Worm (Caenorhabditis elegans) whole organism, late embryonic: ENCODE data around the gene taf-12.
"Not testable (repeated sequence)": the region's sequence is repeated elsewhere in the genome, so short reads cannot be mapped to it uniquely, and the experiment has no call there.

Source experiments
- C08G9.2 ChIP-seq: sonication (generic microtip); optimal IDR thresholded peaks from 2 replicates; lab custom pipeline; 2016; ENCODE audit warnings: mild to moderate bottlenecking, missing genetic modification characterization, moderate library complexity, missing compliant biosample characterization
- C38D4.7 ChIP-seq: fragments of 200-800 bp; sonication (Bioruptor generic); optimal IDR thresholded peaks from 2 replicates; lab custom pipeline; 2018; ENCODE audit warnings: mild to moderate bottlenecking, missing genetic modification characterization, moderate library complexity, missing compliant biosample characterization
- K09A11.1 ChIP-seq: sonication (generic microtip); optimal IDR thresholded peaks from 2 replicates; lab custom pipeline; 2017; ENCODE audit warnings: antibody characterized with exemption, mild to moderate bottlenecking, missing genetic modification characterization, missing compliant biosample characterization; ENCODE audit not compliant: insufficient read depth
- T23F11.4 ChIP-seq: fragments of 200-800 bp; sonication (Bioruptor generic); optimal IDR thresholded peaks from 2 replicates; lab custom pipeline; 2018; ENCODE audit warnings: mild to moderate bottlenecking, missing genetic modification characterization, missing compliant biosample characterization
- Y22D7AL.16 ChIP-seq: sonication (generic microtip); optimal IDR thresholded peaks from 2 replicates; lab custom pipeline; 2016; ENCODE audit warnings: missing genetic modification characterization, missing compliant biosample characterization
- ahr-1 ChIP-seq: sonication (generic microtip); optimal IDR thresholded peaks from 2 replicates; lab custom pipeline; 2016; ENCODE audit warnings: missing genetic modification characterization, missing compliant biosample characterization
- ama-1 ChIP-seq: fragments of 150-350 bp; optimal IDR thresholded peaks from 2 replicates; lab custom pipeline; 2014
- ceh-19 ChIP-seq: fragments of 200-800 bp; sonication (Bioruptor generic); optimal IDR thresholded peaks from 2 replicates; lab custom pipeline; 2018; ENCODE audit warnings: mild to moderate bottlenecking, missing genetic modification characterization, missing compliant biosample characterization
- ceh-2 ChIP-seq: sonication (generic microtip); optimal IDR thresholded peaks from 2 replicates; lab custom pipeline; 2016; ENCODE audit warnings: missing genotype, missing genetic modification characterization, missing compliant biosample characterization
- ceh-22 ChIP-seq: sonication (generic microtip); optimal IDR thresholded peaks from 2 replicates; lab custom pipeline; 2017; ENCODE audit warnings: missing biosample characterization, missing genetic modification characterization
- ceh-30 ChIP-seq: fragments of 150-350 bp; optimal IDR thresholded peaks from 2 replicates; lab custom pipeline; 2014; ENCODE audit warnings: missing biosample characterization, missing genetic modification characterization
- ceh-45 ChIP-seq: fragments of 200-800 bp; sonication (Bioruptor generic); IDR thresholded peaks from 2 replicates; pipeline ENCODE4 v1.3.6; 2022; ENCODE audit warnings: missing genetic modification reagents, missing genetic modification characterization, missing compliant biosample characterization
- che-1 ChIP-seq: sonication (generic microtip); optimal IDR thresholded peaks from 2 replicates; lab custom pipeline; 2016; ENCODE audit warnings: mild to moderate bottlenecking, missing genetic modification characterization, missing compliant biosample characterization
- dmd-4 ChIP-seq: sonication (generic microtip); optimal IDR thresholded peaks from 2 replicates; lab custom pipeline; 2016; ENCODE audit warnings: borderline replicate concordance, missing genetic modification characterization, missing compliant biosample characterization
- dve-1 ChIP-seq: sonication (generic microtip); optimal IDR thresholded peaks from 2 replicates; lab custom pipeline; 2017; ENCODE audit warnings: antibody characterized with exemption, mild to moderate bottlenecking, missing genetic modification characterization, missing compliant biosample characterization
- elt-2 ChIP-seq: sonication (generic microtip); optimal IDR thresholded peaks from 2 replicates; lab custom pipeline; 2016; ENCODE audit warnings: missing genetic modification reagents, missing genetic modification characterization, missing compliant biosample characterization
- elt-4 ChIP-seq: sonication (generic microtip); optimal IDR thresholded peaks from 2 replicates; lab custom pipeline; 2016; ENCODE audit warnings: missing genetic modification characterization, missing compliant biosample characterization
- fkh-6 ChIP-seq: sonication (generic microtip); optimal IDR thresholded peaks from 2 replicates; lab custom pipeline; 2016; ENCODE audit warnings: missing genetic modification characterization, missing compliant biosample characterization
- gmeb-2 ChIP-seq: sonication (generic microtip); optimal IDR thresholded peaks from 2 replicates; lab custom pipeline; 2016; ENCODE audit warnings: missing genetic modification characterization, inconsistent platforms, missing compliant biosample characterization
- hlh-13 ChIP-seq: fragments of 200-800 bp; sonication (Bioruptor generic); optimal IDR thresholded peaks from 2 replicates; lab custom pipeline; 2018; ENCODE audit warnings: mild to moderate bottlenecking, missing genetic modification characterization, missing compliant biosample characterization
- hlh-6 ChIP-seq: sonication (generic microtip); optimal IDR thresholded peaks from 2 replicates; lab custom pipeline; 2016; ENCODE audit warnings: missing genotype, missing genetic modification characterization, missing compliant biosample characterization
- lim-6 ChIP-seq: sonication (generic microtip); optimal IDR thresholded peaks from 2 replicates; lab custom pipeline; 2016; ENCODE audit warnings: missing genetic modification characterization, missing compliant biosample characterization
- mec-3 ChIP-seq: sonication (generic microtip); optimal IDR thresholded peaks from 2 replicates; lab custom pipeline; 2016; ENCODE audit warnings: borderline replicate concordance, missing genetic modification characterization, missing compliant biosample characterization
- nfya-1 ChIP-seq: sonication (generic microtip); optimal IDR thresholded peaks from 2 replicates; lab custom pipeline; 2017; ENCODE audit warnings: missing genetic modification characterization, mild to moderate bottlenecking, missing compliant biosample characterization, antibody characterized with exemption, moderate library complexity
- nhr-11 ChIP-seq: fragments of 150-350 bp; optimal IDR thresholded peaks from 2 replicates; lab custom pipeline; 2014; ENCODE audit warnings: missing biosample characterization, missing genetic modification characterization
- nhr-232 ChIP-seq: sonication (generic microtip); optimal IDR thresholded peaks from 2 replicates; lab custom pipeline; 2016; ENCODE audit warnings: missing genetic modification characterization, missing compliant biosample characterization
- npax-4 ChIP-seq: sonication (generic microtip); optimal IDR thresholded peaks from 2 replicates; lab custom pipeline; 2016; ENCODE audit warnings: missing genetic modification characterization, missing compliant biosample characterization
- odd-2 ChIP-seq: sonication (generic microtip); optimal IDR thresholded peaks from 2 replicates; lab custom pipeline; 2017; ENCODE audit warnings: antibody characterized with exemption, mild to moderate bottlenecking, missing genetic modification characterization, missing compliant biosample characterization
- pax-1 ChIP-seq: fragments of 150-350 bp; optimal IDR thresholded peaks from 2 replicates; lab custom pipeline; 2014; ENCODE audit warnings: missing biosample characterization, missing genetic modification characterization
- pha-4 ChIP-seq: fragments of 150-350 bp; optimal IDR thresholded peaks from 2 replicates; lab custom pipeline; 2018; ENCODE audit warnings: missing biosample characterization, missing genetic modification reagents, missing genetic modification characterization
- pqm-1 ChIP-seq: sonication (generic microtip); optimal IDR thresholded peaks from 2 replicates; lab custom pipeline; 2016; ENCODE audit warnings: missing genetic modification characterization, missing compliant biosample characterization
- pros-1 ChIP-seq: fragments of 150-350 bp; optimal IDR thresholded peaks from 2 replicates; lab custom pipeline; 2014; ENCODE audit warnings: missing biosample characterization, missing genetic modification reagents, missing genetic modification characterization
- ref-2 ChIP-seq: sonication (generic microtip); optimal IDR thresholded peaks from 2 replicates; lab custom pipeline; 2016; ENCODE audit warnings: missing genetic modification characterization, missing compliant biosample characterization
- sdc-2 ChIP-seq: sonication (generic microtip); optimal IDR thresholded peaks from 2 replicates; lab custom pipeline; 2016; ENCODE audit warnings: missing genotype, missing genetic modification characterization, missing compliant biosample characterization
- sox-4 ChIP-seq: sonication (generic microtip); optimal IDR thresholded peaks from 2 replicates; lab custom pipeline; 2017; ENCODE audit warnings: mild to moderate bottlenecking, missing genetic modification characterization, inconsistent platforms, missing compliant biosample characterization
- tbx-7 ChIP-seq: sonication (generic microtip); optimal IDR thresholded peaks from 2 replicates; lab custom pipeline; 2016; ENCODE audit warnings: missing genotype, missing genetic modification characterization, missing compliant biosample characterization
- unc-42 ChIP-seq: sonication (generic microtip); optimal IDR thresholded peaks from 2 replicates; lab custom pipeline; 2016; ENCODE audit warnings: missing genotype, missing genetic modification characterization, missing compliant biosample characterization
- unc-55 ChIP-seq: sonication (generic microtip); optimal IDR thresholded peaks from 2 replicates; lab custom pipeline; 2017; ENCODE audit warnings: missing biosample characterization, missing genetic modification reagents, missing genetic modification characterization
- unc-86 ChIP-seq: sonication (generic microtip); optimal IDR thresholded peaks from 2 replicates; lab custom pipeline; 2016; ENCODE audit warnings: missing genetic modification characterization, missing compliant biosample characterization
- zip-5 ChIP-seq: sonication (generic microtip); optimal IDR thresholded peaks from 2 replicates; lab custom pipeline; 2016; ENCODE audit warnings: missing genetic modification characterization, missing compliant biosample characterization
- ztf-16 ChIP-seq: sonication (generic microtip); optimal IDR thresholded peaks from 2 replicates; lab custom pipeline; 2017; ENCODE audit warnings: missing genetic modification characterization, missing compliant biosample characterization

The taf-12 gene

ce11 chrIII:11883694-11884093, 14.6 kb upstream of the taf-12 start, which contains the start of gene fbxb-22:
Gene fbxb-22, minus strand, starts transcription at chrIII:11883754.
- TF ChIP-seq ceh-45 (GFP tag; lab: Robert Waterston, UW); dve-1 (tag; lab: Kevin White, UChicago); odd-2 (tag; lab: Kevin White, UChicago): not testable (repeated sequence)

- no peak for TF ChIP-seq C38D4.7 (GFP tag; lab: Kevin White, UChicago)
- peak; percentile 42 for TF ChIP-seq elt-2 (tag; lab: Kevin White, UChicago)
- TF ChIP-seq, all 69 proteins: peak for 1
These were observed 12.5 kb upstream of the taf-12 start for ce11 chrIII:11881549-11881948.

DNA sequence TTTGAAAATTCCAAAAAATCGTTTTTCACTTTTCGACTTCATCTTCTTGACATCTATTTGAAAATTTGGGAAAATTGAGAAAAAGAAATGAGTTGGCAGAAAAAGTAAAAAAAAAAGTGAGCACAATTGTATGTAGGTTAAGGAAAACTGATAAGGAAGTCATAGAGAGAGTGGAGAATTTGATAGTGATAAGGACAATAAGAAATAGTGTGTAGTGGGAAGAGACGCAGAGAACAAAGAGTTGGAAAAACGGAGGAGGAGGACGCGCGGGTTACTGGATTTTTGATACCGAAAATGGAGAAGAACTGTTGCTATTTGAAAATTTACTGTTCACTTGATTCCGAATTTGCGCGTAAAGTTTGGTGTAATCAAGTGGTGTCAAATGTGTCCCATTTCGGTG, 9.7 kb upstream of the taf-12 start, which contains the start of gene Y56A3A.6:
Y56A3A.6 (minus strand) TSS at position 53 of the 400 bp plus-strand sequence.
- no peak for TF ChIP-seq che-1
- peak; percentile 79 for TF ChIP-seq elt-2 (tag; lab: Kevin White, UChicago)
- TF ChIP-seq, all 69 proteins: peak for 1

- TF ChIP-seq sox-4 (tag; lab: Kevin White, UChicago) (no peak), elt-4 (tag; lab: Kevin White, UChicago) (peak; percentile 32)
- TF ChIP-seq, all 69 proteins: peak for 1
These were observed 7.0 kb upstream of the taf-12 start for ce11 chrIII:11876130-11876529.

- TF ChIP-seq pqm-1 (no peak), unc-86 (tag; lab: Kevin White, UChicago) (no peak), K09A11.1 (tag; lab: Kevin White, UChicago) (no peak), unc-42 (tag; lab: Kevin White, UChicago) (no peak), unc-55 (GFP tag; lab: Kevin White, UChicago) (no peak), fkh-6 (tag; lab: Kevin White, UChicago) (no peak), ceh-22 (tag; lab: Kevin White, UChicago) (no peak), C08G9.2 (tag; lab: Kevin White, UChicago) (no peak), mec-3 (no peak)
These were observed 5.2 kb upstream of the taf-12 start for ce11 chrIII:11874242-11874641.

DNA sequence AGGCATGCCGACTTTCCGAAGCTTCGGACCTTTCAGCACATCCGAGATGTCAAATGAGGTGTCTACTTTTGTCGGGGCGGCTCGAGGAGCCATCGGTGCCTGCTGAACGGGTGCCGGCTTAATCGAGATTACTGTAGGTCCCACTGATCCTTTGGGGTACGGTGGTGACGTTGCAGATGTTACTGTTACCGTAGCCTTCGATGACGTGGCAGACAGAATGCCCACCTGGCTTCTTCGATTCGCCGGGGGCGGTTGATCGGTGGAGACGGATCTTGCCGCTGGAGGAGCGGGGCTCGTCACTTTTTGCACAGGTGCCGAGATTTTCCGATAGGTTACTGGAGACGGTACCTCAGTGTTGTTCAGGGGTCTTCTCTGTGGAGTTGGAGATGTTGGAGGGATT, 2.5 kb upstream of the taf-12 start:
- peak; percentile 0 for TF ChIP-seq C08G9.2 (tag; lab: Kevin White, UChicago)
- no peak for TF ChIP-seq ztf-16 (tag; lab: Kevin White, UChicago)
- TF ChIP-seq ama-1 = no peak
- no peak for TF ChIP-seq T23F11.4 (GFP tag; lab: Kevin White, UChicago)

- TF ChIP-seq ceh-19 (GFP tag; lab: Kevin White, UChicago) (peak; percentile 49), sdc-2 (tag; lab: Kevin White, UChicago) (peak; percentile 32), ceh-45 (GFP tag; lab: Robert Waterston, UW) (no peak), pax-1 (tag; lab: Kevin White, UChicago) (peak; percentile 53), hlh-6 (tag; lab: Kevin White, UChicago) (peak; percentile 52), hlh-13 (GFP tag; lab: Kevin White, UChicago) (no peak), gmeb-2 (tag; lab: Kevin White, UChicago) (peak; percentile 47), ceh-2 (tag; lab: Kevin White, UChicago) (peak; percentile 94), dve-1 (tag; lab: Kevin White, UChicago) (no peak), ceh-30 (no peak), ama-1 (no peak), lim-6 (tag; lab: Kevin White, UChicago) (peak; percentile 57), nhr-232 (tag; lab: Kevin White, UChicago) (no peak), Y22D7AL.16 (tag; lab: Kevin White, UChicago) (no peak), che-1 (no peak), dmd-4 (tag; lab: Kevin White, UChicago) (no peak), ref-2 (peak; percentile 63), ahr-1 (tag; lab: Kevin White, UChicago) (no peak), zip-5 (tag; lab: Kevin White, UChicago) (peak; percentile 29), tbx-7 (tag; lab: Kevin White, UChicago) (peak; percentile 69), npax-4 (tag; lab: Kevin White, UChicago) (no peak), pha-4 (tag; lab: Kevin White, UChicago) (no peak), nfya-1 (peak; percentile 90), sox-4 (tag; lab: Kevin White, UChicago) (no peak), elt-4 (tag; lab: Kevin White, UChicago) (no peak), pros-1 (tag; lab: Kevin White, UChicago) (peak; percentile 33), nhr-11 (no peak)
These were observed 928 bp upstream of the taf-12 start for ce11 chrIII:11870009-11870408.
